Fruit fly (Drosophila melanogaster): ENCODE measurements around the gene osi.

- TF ChIP-seq CG1620 (GFP tag; optimal IDR thresholded peaks at IDR 0.05), result peak; percentile 58
- peak; percentile 51 for TF ChIP-seq CG7101 (tag; optimal IDR thresholded peaks at IDR 0.05)
- TF ChIP-seq CG11617 (GFP tag; optimal IDR thresholded peaks at IDR 0.05), result peak; percentile 43
- peak; percentile 8 for TF ChIP-seq CG12768 (GFP tag; optimal IDR thresholded peaks at IDR 0.05)
- TF ChIP-seq cnc (optimal IDR thresholded peaks at IDR 0.05), result no peak
- TF ChIP-seq Clk (GFP tag; optimal IDR thresholded peaks at IDR 0.05), result no peak
- peak; percentile 1 for TF ChIP-seq tj (GFP tag; optimal IDR thresholded peaks at IDR 0.05)
- TF ChIP-seq toe (GFP tag; optimal IDR thresholded peaks at IDR 0.05), result peak; percentile 75
- TF ChIP-seq Mnt (GFP tag; optimal IDR thresholded peaks at IDR 0.05), result peak; percentile 78
These were observed at the start of gene osi, which contains the start of gene tweek for dm6 chr2L:16887660-16888573.
